Fruit fly (Drosophila melanogaster): ENCODE results near the gene CG14417.

CG14417 gene

DNA sequence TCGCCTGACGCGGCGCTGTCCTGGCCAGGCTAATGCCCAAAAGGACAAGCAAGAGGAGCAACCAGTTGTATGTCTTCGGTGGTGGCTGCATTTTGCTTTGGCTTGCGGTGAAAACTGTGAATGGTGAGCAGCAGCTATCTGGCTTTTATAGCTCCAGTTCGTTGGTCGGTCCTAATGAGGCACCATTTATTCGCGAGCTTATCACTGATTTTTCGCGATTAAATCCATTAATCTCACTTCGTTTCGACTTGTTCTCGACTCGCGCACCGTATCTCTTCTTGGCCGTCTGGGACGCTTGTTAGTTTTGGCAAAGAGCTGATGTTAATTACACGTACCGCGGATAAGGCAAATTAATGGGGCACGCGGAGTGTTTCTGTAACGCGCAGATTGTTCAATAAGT is at the start of gene CG14417:
CG14417 (minus strand) TSS at position 101 of the 400 bp plus-strand sequence.
- TF ChIP-seq CG17801 (GFP tag; optimal IDR thresholded peaks at IDR 0.05; ENCODE audit: partially characterized antibody) = no peak

DNA sequence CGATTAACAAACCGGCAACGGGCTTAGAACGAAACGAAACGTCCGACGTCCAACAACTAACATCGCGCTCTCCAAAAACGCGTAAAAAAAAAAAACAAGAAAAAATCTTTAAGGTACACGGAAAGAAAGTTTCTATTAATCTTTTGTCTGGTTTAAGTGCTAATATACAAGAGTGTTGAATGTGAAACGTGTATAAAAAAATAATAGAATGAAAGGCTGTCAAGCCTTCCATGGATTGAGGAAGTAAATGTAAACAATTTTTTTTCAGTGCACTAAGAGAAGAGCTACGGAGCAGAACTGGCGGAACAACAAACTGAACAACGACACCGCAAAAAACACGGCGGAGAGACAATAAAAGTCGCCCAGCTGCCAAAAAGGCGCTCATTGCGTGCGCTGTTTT is 43.4 kb upstream of the CG14417 start, which contains the start of gene CG3588:
CG3588 (plus strand) TSS at position 29 of the 400 bp plus-strand sequence.
- no peak for TF ChIP-seq CG17801 (GFP tag; optimal IDR thresholded peaks at IDR 0.05; ENCODE audit: partially characterized antibody)

DNA sequence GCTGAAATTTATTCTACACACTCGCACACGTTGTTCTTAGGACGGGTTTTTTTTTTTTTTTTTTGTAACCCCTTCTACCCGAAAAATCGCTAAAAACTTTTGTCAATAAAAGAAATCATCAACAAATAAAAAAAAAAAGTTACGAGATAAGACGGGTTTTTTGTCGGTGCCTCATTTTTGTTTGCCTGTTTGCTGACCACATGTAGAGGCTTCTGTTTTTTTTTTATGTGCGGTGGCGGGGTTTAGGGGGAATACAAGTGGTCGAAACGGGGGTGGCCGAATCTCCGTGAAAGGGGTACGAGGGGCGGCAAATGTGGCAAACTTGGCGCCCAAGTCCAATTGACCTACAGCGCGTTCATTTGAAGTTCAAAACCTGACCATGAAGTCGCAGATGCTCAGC is 42.2 kb upstream of the CG14417 start:
- no peak for TF ChIP-seq CG17801 (GFP tag; optimal IDR thresholded peaks at IDR 0.05; ENCODE audit: partially characterized antibody)

DNA sequence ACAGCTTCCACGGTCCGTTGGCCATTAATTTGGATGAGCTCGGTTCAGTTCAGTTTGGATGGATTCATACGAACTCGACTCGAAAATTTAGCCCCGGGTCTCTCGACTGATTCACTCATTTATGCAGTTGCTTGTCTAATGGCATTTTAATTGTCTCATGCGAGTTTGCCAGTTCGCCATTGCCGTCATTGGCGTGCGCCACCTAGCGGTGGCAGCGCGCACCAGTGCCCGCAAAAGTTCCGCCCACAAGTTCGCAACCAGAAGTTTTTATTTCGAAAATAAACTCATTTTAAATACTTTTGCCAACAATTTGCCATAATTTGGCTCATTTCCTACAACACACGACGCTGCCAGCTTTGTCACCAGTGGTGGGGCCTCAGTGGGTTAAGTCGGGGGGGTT is 38.8 kb upstream of the CG14417 start:
- TF ChIP-seq CG17801 (GFP tag; optimal IDR thresholded peaks at IDR 0.05; ENCODE audit: partially characterized antibody) = no peak

DNA sequence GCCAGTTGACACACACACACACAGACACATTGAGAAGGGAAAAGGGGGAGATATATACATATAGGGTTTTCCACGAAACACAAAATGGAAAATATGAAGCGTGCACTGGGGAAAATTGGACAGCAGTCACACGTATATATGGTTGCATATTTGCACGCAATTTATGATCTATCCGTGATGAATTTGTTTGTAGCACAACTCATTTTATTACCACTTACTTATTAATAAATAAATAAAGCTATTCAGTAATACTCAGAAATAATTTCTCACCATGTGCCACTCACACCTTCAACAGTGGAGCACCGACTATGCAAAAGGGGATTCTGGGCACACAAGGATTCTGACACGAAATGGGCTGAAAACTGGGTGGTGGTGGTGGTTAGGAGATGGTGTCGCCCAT is 37.8 kb upstream of the CG14417 start:
- no peak for TF ChIP-seq CG17801 (GFP tag; optimal IDR thresholded peaks at IDR 0.05; ENCODE audit: partially characterized antibody)

DNA sequence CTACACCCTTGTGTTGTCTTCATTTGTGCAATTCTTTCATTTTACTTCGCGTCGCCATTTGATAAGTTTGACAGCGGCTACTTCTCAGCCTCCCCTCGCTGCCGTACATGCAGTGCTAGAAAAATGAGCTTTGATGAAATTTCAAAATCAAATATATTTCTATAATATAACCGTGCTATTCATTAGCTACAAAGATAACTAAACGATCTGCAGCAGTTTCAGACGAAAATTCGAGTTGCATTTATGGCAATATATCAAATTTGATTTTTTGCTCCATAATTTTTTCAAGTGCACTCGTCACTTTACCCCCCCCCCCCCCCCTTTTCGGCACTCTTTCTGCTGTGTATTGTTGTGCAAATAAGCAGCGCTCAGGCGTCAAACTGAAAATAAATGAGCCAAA is 36.2 kb upstream of the CG14417 start:
- no peak for TF ChIP-seq CG17801 (GFP tag; optimal IDR thresholded peaks at IDR 0.05; ENCODE audit: partially characterized antibody)

DNA sequence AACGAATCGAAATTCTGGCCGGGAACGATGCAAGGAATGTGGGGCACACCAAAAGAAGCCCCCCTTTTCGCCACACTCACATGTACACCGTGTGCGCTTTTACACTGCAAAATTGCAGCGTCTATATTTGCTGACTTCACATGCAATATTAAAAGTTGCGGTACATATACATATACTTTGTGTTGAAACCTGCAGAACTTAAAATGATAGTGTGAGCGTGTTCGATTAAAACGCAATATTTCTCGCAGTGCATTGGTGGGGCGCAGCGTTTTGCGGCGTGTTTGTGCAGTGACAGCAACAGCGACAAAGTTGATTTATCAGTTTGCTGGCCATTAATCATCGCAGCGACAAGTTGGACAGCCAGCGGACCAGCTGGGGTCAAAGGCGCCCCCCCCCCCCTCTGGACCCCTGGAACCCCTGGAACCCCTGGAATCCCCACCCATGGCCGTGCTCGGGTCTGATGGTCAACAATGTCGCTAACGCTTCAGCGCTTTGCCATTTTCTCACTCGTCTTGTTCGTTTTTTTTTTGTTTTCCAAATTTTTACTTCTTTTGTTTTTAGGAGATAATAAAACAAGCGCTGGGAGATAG is 30.9 kb upstream of the CG14417 start:
- no peak for TF ChIP-seq CG17801 (GFP tag; optimal IDR thresholded peaks at IDR 0.05; ENCODE audit: partially characterized antibody)

DNA sequence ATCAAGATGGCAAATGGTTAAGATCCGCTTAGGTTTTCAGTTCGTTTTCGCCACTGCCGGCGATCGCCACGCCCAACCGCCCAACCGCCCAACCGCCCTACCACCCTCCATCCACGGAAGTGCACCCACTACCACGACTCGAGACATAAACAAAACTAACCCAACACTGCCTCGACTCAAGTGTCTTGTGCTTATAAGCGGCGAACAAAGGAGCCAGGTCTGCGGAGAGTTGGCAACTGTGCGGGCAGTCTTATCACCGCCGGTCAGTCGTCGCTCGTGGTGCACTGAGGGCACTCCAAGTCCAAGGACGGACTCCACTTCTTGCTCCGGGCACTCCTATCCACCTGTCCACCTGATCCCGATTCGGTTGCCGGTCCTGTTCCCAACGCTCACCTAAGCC is 14.1 kb upstream of the CG14417 start, which contains the start of gene CG3526:
CG3526 (plus strand) TSS at position 301 of the 400 bp plus-strand sequence.
- no peak for TF ChIP-seq CG17801 (GFP tag; optimal IDR thresholded peaks at IDR 0.05; ENCODE audit: partially characterized antibody)

DNA sequence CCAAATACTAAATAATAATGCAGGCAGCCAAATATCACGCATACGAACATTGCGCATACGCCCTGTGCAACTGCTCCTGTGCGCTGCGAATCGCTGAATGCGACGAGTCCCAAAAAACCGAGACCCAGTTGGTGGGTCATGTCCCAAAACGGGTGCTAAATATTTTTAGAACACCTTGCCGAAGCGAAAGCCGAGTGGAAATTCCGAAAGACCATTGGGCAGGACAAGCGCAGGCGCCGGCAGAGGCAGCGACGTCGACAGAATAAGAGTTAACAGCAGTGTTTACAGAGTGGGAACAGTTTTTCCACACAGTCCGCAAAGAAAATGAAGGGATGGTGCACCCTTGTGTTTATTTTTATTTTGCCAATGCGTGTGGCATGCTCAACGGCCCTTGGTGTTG is 11.9 kb upstream of the CG14417 start:
- TF ChIP-seq CG17801 (GFP tag; optimal IDR thresholded peaks at IDR 0.05; ENCODE audit: partially characterized antibody) = no peak

DNA sequence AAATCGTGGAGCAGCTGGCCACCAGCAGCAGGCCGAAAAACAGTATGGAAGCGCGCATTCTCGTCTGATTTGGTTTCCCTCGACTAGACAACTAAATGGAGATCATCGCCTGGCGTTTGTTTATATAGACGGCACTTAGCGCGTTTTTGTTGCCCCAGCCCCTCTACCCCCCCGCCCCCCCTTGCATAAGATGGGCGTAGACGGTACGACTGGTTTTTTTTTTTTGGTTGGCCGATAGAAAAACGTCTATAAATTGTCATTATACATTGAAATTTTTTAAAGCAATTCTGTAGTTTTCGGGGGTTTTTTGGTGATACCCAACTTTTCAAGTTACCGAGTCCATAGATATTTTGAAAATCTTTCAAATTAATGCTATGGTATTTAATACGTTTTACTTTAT is 9.5 kb upstream of the CG14417 start, which contains the start of gene CG14419:
CG14419 (minus strand) TSS at position 101 of the 400 bp plus-strand sequence.
- TF ChIP-seq CG17801 (GFP tag; optimal IDR thresholded peaks at IDR 0.05; ENCODE audit: partially characterized antibody) = no peak

DNA sequence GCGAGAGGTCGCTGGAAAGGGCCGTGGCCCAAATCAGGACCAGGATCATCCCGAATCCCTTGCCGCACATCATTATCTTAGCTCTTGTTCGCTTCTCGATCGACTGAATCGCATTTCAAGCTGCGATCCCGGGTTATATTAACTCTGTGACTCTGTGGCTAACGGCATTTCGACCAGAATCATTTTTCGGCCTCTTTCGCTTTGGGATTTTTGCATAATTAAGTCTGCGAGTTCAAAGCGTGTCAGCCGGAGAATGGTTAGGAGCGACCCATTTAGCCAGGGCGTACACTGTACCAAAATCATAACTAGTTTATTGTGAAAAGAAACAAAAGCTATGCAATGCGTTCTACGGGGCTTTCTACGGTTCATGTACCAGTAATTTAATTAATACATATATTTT is 7.2 kb upstream of the CG14417 start, which contains the start of gene CG14418:
CG14418 (minus strand) TSS at position 101 of the 400 bp plus-strand sequence.
- no peak for TF ChIP-seq CG17801 (GFP tag; optimal IDR thresholded peaks at IDR 0.05; ENCODE audit: partially characterized antibody)

DNA sequence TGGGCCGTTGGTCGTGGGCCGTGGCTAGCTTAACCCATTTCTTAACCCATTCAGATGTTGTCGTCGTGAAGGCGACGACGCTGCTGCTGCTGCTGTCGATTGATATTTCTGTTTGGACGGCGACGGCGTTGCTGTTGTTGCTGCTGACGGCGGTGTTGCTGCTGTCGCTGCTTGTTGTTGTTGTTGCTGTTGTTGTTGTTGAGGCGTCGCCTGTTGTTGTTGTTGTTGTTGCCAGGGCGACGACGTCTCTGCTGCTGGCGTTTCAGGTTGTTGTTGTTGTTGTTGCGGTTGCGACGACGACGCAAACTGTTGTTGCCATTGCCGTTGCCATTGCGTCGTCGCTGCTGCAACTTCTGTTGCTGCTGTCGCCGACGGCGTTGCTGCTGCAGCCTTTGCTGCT is 6.2 kb upstream of the CG14417 start:
- TF ChIP-seq CG17801 (GFP tag; optimal IDR thresholded peaks at IDR 0.05; ENCODE audit: partially characterized antibody) = no peak

DNA sequence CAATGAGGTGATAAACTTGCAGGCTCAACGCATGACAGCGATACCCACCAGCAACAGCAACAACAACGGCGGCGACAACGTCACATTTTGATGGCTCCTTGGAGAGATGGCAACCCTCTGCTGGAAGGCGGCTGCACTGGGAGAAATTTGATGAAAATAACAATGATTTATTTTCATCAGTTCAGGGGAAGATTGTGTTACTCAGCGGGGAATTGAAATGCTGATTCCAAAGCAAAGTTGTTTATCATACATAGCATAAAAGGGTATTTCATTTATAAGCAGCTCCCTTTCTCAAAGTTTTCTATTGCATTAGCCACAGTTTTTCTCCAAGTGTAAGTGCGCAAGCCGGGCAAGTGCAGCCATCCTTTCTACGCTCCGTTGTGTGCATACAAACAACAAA is 4.3 kb upstream of the CG14417 start:
- no peak for TF ChIP-seq CG17801 (GFP tag; optimal IDR thresholded peaks at IDR 0.05; ENCODE audit: partially characterized antibody)

DNA sequence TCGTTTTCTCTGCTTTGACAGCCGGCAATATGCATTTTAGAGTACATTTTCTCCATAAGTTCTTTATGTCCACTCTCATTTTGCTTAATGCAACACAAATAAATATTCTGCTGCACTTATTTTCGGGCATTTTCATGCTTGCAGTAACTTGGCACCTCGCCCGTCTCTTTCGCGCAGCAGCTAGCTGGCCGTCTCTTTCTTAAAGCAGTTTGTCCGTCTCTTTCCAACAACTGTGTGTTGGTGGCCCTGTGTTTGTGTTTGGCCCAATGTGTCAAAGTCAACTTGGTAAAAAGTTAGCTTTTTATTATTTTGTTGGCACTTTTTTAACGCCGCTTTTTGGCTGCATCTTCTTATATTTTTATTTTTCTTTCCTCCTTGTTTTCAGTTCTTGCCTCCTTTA is 737 bp upstream of the CG14417 start:
- no peak for TF ChIP-seq CG17801 (GFP tag; optimal IDR thresholded peaks at IDR 0.05; ENCODE audit: partially characterized antibody)

DNA sequence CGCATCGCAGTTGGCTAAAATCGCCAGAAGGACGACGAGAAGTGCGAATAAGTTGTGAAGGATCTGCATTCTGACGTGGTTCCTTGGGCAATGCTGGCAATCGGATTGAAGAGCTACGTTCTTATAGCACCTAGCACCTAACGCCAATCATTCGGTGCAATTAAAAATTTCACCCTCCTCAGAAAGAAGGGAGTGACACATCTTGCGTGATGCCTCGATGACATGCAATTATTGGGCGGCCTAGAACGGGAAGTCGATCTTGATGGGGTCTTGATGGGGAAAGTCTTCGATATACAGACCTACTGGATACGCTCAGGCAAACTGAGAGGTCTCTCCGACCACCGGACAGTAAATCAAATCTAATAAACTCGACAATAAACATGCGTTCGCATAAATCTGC is 3.6 kb downstream of the CG14417 start, which contains the start of gene CG14416:
CG14416 (minus strand) TSS at position 101 of the 400 bp plus-strand sequence.
- no peak for TF ChIP-seq CG17801 (GFP tag; optimal IDR thresholded peaks at IDR 0.05; ENCODE audit: partially characterized antibody)

DNA sequence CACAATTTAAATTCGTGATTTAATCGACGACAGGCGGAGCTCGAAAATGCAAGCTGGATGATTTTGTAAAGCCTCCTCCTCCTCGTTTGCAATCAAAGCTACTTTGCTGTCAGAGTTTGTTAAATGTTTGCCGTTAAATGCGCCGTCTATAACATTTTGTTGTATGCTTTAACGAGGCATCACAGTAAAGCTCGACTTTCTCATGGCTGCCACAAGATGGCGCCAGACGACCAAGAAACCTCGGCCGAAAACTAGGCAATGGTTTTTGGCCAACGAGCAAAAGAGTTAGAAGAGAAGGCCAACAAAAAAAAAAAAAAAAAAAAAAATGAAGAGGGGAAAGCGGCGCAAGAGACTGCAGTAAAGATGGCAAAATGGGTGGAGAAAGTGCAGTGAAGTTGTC is 6.9 kb downstream of the CG14417 start:
- no peak for TF ChIP-seq CG17801 (GFP tag; optimal IDR thresholded peaks at IDR 0.05; ENCODE audit: partially characterized antibody)

DNA sequence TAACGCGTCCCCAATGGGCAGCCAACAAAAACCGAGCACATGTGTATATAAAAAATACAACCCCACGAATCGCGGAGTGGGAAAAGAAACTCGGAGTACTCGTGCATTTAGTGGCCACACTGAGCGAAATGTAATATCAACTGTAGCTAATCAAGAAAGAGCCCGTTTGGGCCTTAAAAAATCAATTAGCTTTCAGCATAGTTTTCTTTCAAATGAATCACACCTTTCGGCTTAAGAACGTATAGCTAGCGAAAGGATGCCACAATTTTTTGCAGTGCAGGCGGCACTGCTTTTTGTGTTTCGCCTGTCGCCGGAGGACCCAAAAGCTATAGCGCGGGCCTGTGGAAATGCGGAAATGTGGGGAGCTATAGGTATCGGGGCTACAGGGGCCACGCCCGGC is 15.4 kb downstream of the CG14417 start:
- TF ChIP-seq CG17801 (GFP tag; optimal IDR thresholded peaks at IDR 0.05; ENCODE audit: partially characterized antibody) = no peak
